Worm (Caenorhabditis elegans) whole organism, L2 larva: ENCODE measurements around the gene srj-57.

Source experiments
- ceh-82 ChIP-seq: fragments of 150-350 bp; optimal IDR thresholded peaks from 2 replicates; lab custom pipeline; 2014; ENCODE audit warnings: missing biosample characterization, missing genetic modification characterization
- nhr-77 ChIP-seq: fragments of 150-350 bp; optimal IDR thresholded peaks from 2 replicates; lab custom pipeline; 2014; ENCODE audit warnings: missing biosample characterization, missing genetic modification characterization
- skn-1 ChIP-seq: sonication (generic microtip); optimal IDR thresholded peaks from 2 replicates; lab custom pipeline; 2017; ENCODE audit warnings: missing biosample characterization, missing genetic modification characterization

ce11 chrV:2870127-2870526 is 14.8 kb upstream of the srj-57 start, which contains the start of gene srh-243:
- TF ChIP-seq ceh-82 (tag; lab: Kevin White, UChicago) (no peak), skn-1 (tag; lab: Kevin White, UChicago) (no peak), nhr-77 (tag; lab: Kevin White, UChicago) (no peak)
